Worm (Caenorhabditis elegans) whole organism, L3 larva: ENCODE data around the gene nlp-55.

ENCODE experiments used
- R02D3.7 ChIP-seq: fragments of 150-350 bp; optimal IDR thresholded peaks from 2 replicates; lab custom pipeline; 2014; ENCODE audit warnings: missing biosample characterization, missing genetic modification characterization
- aly-2 ChIP-seq: fragments of 150-350 bp; optimal IDR thresholded peaks from 2 replicates; lab custom pipeline; 2014; ENCODE audit warnings: missing biosample characterization, missing genetic modification characterization
- ceh-16 ChIP-seq: sonication (generic microtip); optimal IDR thresholded peaks from 2 replicates; lab custom pipeline; 2017; ENCODE audit warnings: missing biosample characterization, missing genetic modification characterization
- ceh-28 ChIP-seq: fragments of 150-350 bp; optimal IDR thresholded peaks from 2 replicates; lab custom pipeline; 2014; ENCODE audit warnings: missing biosample characterization, missing genetic modification reagents, missing genetic modification characterization
- ceh-82 ChIP-seq: fragments of 150-350 bp; optimal IDR thresholded peaks from 2 replicates; lab custom pipeline; 2014; ENCODE audit warnings: missing biosample characterization, missing genetic modification characterization
- ceh-9 ChIP-seq: sonication (generic microtip); optimal IDR thresholded peaks from 2 replicates; lab custom pipeline; 2018; ENCODE audit warnings: missing biosample characterization, missing genetic modification characterization
- daf-12 ChIP-seq: fragments of 150-350 bp; optimal IDR thresholded peaks from 2 replicates; lab custom pipeline; 2014; ENCODE audit warnings: missing biosample characterization, missing genetic modification reagents, missing genetic modification characterization
- elt-3 ChIP-seq, 3 experiments: fragments of 150-350 bp in 1 of 3; sonication (generic microtip) in 2 of 3; optimal IDR thresholded peaks; 2 replicates in 2 of 3; 4 replicates in 1 of 3; lab custom pipeline; 2014 to 2017; ENCODE audit warnings: missing biosample characterization in 3 of 3, missing genetic modification characterization in 3 of 3
- fkh-10 ChIP-seq: sonication (generic microtip); optimal IDR thresholded peaks from 2 replicates; lab custom pipeline; 2017; ENCODE audit warnings: missing biosample characterization, missing genetic modification reagents, missing genetic modification characterization
- fos-1 ChIP-seq: fragments of 150-350 bp; optimal IDR thresholded peaks from 2 replicates; lab custom pipeline; 2014; ENCODE audit warnings: missing biosample characterization, missing genetic modification characterization
- hmg-11 ChIP-seq: sonication (generic microtip); optimal IDR thresholded peaks from 2 replicates; lab custom pipeline; 2016; ENCODE audit warnings: missing genetic modification characterization, missing compliant biosample characterization
- jun-1 ChIP-seq: fragments of 150-350 bp; optimal IDR thresholded peaks from 2 replicates; lab custom pipeline; 2014; ENCODE audit warnings: missing biosample characterization, missing genetic modification reagents, missing genetic modification characterization
- lin-15B ChIP-seq: fragments of 150-350 bp; optimal IDR thresholded peaks from 2 replicates; lab custom pipeline; 2014; ENCODE audit warnings: missing biosample characterization, missing genetic modification characterization
- lin-39 ChIP-seq: fragments of 150-350 bp; optimal IDR thresholded peaks from 2 replicates; lab custom pipeline; 2018; ENCODE audit warnings: missing biosample characterization, missing genetic modification reagents, missing genetic modification characterization
- lsy-12 ChIP-seq: sonication (generic microtip); optimal IDR thresholded peaks from 2 replicates; lab custom pipeline; 2016; ENCODE audit warnings: mild to moderate bottlenecking, missing genetic modification characterization, missing compliant biosample characterization
- mdl-1 ChIP-seq: fragments of 150-350 bp; optimal IDR thresholded peaks from 2 replicates; lab custom pipeline; 2014; ENCODE audit warnings: missing biosample characterization, missing genetic modification characterization
- mml-1 ChIP-seq: fragments of 150-350 bp; sonication (generic microtip); optimal IDR thresholded peaks from 3 replicates; lab custom pipeline; 2014; ENCODE audit warnings: missing biosample characterization, missing genetic modification characterization
- nfya-1 ChIP-seq: sonication (generic microtip); optimal IDR thresholded peaks from 2 replicates; lab custom pipeline; 2017; ENCODE audit warnings: missing genetic modification characterization, mild to moderate bottlenecking, missing compliant biosample characterization, antibody characterized with exemption, moderate library complexity; ENCODE audit not compliant: insufficient read depth
- nhr-11 ChIP-seq: fragments of 150-350 bp; optimal IDR thresholded peaks from 2 replicates; lab custom pipeline; 2014; ENCODE audit warnings: missing biosample characterization, missing genetic modification characterization
- nhr-12 ChIP-seq: fragments of 150-350 bp; optimal IDR thresholded peaks from 2 replicates; lab custom pipeline; 2014; ENCODE audit warnings: missing biosample characterization, missing genetic modification characterization
- nhr-23 ChIP-seq: fragments of 150-350 bp; optimal IDR thresholded peaks from 2 replicates; lab custom pipeline; 2014; ENCODE audit warnings: missing biosample characterization, missing genetic modification reagents, missing genetic modification characterization
- nhr-237 ChIP-seq: fragments of 150-350 bp; optimal IDR thresholded peaks from 2 replicates; lab custom pipeline; 2014; ENCODE audit warnings: missing biosample characterization, missing genetic modification characterization
- nhr-25 ChIP-seq: sonication (generic microtip); optimal IDR thresholded peaks from 2 replicates; lab custom pipeline; 2017; ENCODE audit warnings: missing biosample characterization, missing genetic modification characterization
- nhr-28 ChIP-seq: fragments of 150-350 bp; optimal IDR thresholded peaks from 2 replicates; lab custom pipeline; 2014; ENCODE audit warnings: missing biosample characterization, missing genetic modification characterization
- nhr-43 ChIP-seq: sonication (generic microtip); optimal IDR thresholded peaks from 2 replicates; lab custom pipeline; 2016; ENCODE audit warnings: mild to moderate bottlenecking, missing genetic modification characterization, missing compliant biosample characterization; ENCODE audit not compliant: poor library complexity, severe bottlenecking
- nhr-76 ChIP-seq: fragments of 150-350 bp; sonication (generic microtip); optimal IDR thresholded peaks from 5 replicates; lab custom pipeline; 2014; ENCODE audit warnings: missing biosample characterization, missing genetic modification characterization
- nhr-77 ChIP-seq: fragments of 150-350 bp; optimal IDR thresholded peaks from 2 replicates; lab custom pipeline; 2014; ENCODE audit warnings: missing biosample characterization, missing genetic modification characterization
- pqm-1 ChIP-seq: fragments of 150-350 bp; optimal IDR thresholded peaks from 2 replicates; lab custom pipeline; 2017; ENCODE audit warnings: missing biosample characterization, missing genetic modification characterization, inconsistent platforms
- sea-2 ChIP-seq: fragments of 150-350 bp; sonication (generic microtip); optimal IDR thresholded peaks from 4 replicates; lab custom pipeline; 2014; ENCODE audit warnings: missing biosample characterization, missing genetic modification reagents, missing genetic modification characterization
- skn-1 ChIP-seq: fragments of 150-350 bp; optimal IDR thresholded peaks from 2 replicates; lab custom pipeline; 2014; ENCODE audit warnings: missing biosample characterization, missing genetic modification characterization
- tbx-2 ChIP-seq: sonication (generic microtip); optimal IDR thresholded peaks from 2 replicates; lab custom pipeline; 2016; ENCODE audit warnings: mild to moderate bottlenecking, missing genetic modification characterization, missing compliant biosample characterization
- unc-39 ChIP-seq: sonication (generic microtip); optimal IDR thresholded peaks from 4 replicates; lab custom pipeline; 2017; ENCODE audit warnings: missing biosample characterization, missing genetic modification characterization
- unc-62 ChIP-seq: fragments of 150-350 bp; sonication (generic microtip); optimal IDR thresholded peaks from 4 replicates; lab custom pipeline; 2014; ENCODE audit warnings: missing biosample characterization, missing genetic modification reagents, missing genetic modification characterization
- zag-1 ChIP-seq: fragments of 150-350 bp; optimal IDR thresholded peaks from 2 replicates; lab custom pipeline; 2014; ENCODE audit warnings: missing biosample characterization, missing genetic modification characterization

nlp-55 gene

ce11 chrII:8295296-8295695 lies at the start of gene nlp-55:
TSS of gene nlp-55 (minus strand) at chrII:8295396.
- TF ChIP-seq nhr-25 (no peak), aly-2 (tag; lab: Kevin White, UChicago) (no peak), unc-62 (GFP tag; lab: Kevin White, UChicago) (no peak), ceh-16 (tag; lab: Kevin White, UChicago) (no peak), fos-1 (tag; lab: Kevin White, UChicago) (no peak), daf-12 (tag; lab: Kevin White, UChicago) (no peak), fkh-10 (GFP tag; lab: Kevin White, UChicago) (no peak), nhr-43 (no peak), unc-39 (tag; lab: Kevin White, UChicago) (no peak), mdl-1 (tag; lab: Kevin White, UChicago) (no peak), nhr-76 (no peak), sea-2 (GFP tag; lab: Kevin White, UChicago) (no peak), nhr-12 (tag; lab: Kevin White, UChicago) (no peak), nhr-11 (tag; lab: Kevin White, UChicago) (no peak), nfya-1 (tag; lab: Kevin White, UChicago) (no peak), tbx-2 (tag; lab: Kevin White, UChicago) (no peak), elt-3 (tag; optimal IDR thresholded peaks at IDR 0.05; lab: Kevin White, UChicago) (no peak)

ce11 chrII:8344803-8345202 lies 49.6 kb upstream of the nlp-55 start:
- TF ChIP-seq nhr-23: peak; percentile 4
- TF ChIP-seq pqm-1 (tag; lab: Kevin White, UChicago): no peak

- TF ChIP-seq mdl-1 (tag; lab: Kevin White, UChicago) (no peak), nhr-28 (tag; lab: Kevin White, UChicago) (no peak), nhr-43 (no peak), lsy-12 (tag; lab: Kevin White, UChicago) (no peak), fos-1 (tag; lab: Kevin White, UChicago) (no peak), nhr-237 (tag; lab: Kevin White, UChicago) (no peak), R02D3.7 (tag; lab: Kevin White, UChicago) (no peak)
Measured at ce11 chrII:8339108-8339507, 43.9 kb upstream of the nlp-55 start.

ce11 chrII:8333643-8334042 lies 38.4 kb upstream of the nlp-55 start, which contains the start of gene C26D10.7:
TSS of gene C26D10.7 (plus strand) at chrII:8333943.
- no peak for TF ChIP-seq hmg-11 (tag; lab: Kevin White, UChicago)
- no peak for TF ChIP-seq zag-1 (tag; lab: Kevin White, UChicago)
- TF ChIP-seq skn-1 (tag; lab: Kevin White, UChicago): no peak
- no peak for TF ChIP-seq nhr-23
- TF ChIP-seq nhr-43: no peak
- TF ChIP-seq ceh-28 (tag; lab: Kevin White, UChicago): no peak
- no peak for TF ChIP-seq ceh-9 (tag; lab: Kevin White, UChicago)
- no peak for TF ChIP-seq nhr-77

- TF ChIP-seq daf-12 (tag; lab: Kevin White, UChicago): no peak
- no peak for TF ChIP-seq nhr-28 (tag; lab: Kevin White, UChicago)
- TF ChIP-seq nhr-76: no peak
- no peak for TF ChIP-seq mml-1 (tag; lab: Kevin White, UChicago)
- no peak for TF ChIP-seq elt-3 (tag; optimal IDR thresholded peaks at IDR 0.05; lab: Kevin White, UChicago)
- TF ChIP-seq ceh-82 (tag; lab: Kevin White, UChicago): no peak
- no peak for TF ChIP-seq lin-39 (tag; lab: Kevin White, UChicago)
- no peak for TF ChIP-seq lin-15B (tag; lab: Kevin White, UChicago)
- TF ChIP-seq aly-2 (tag; lab: Kevin White, UChicago): no peak
- TF ChIP-seq pqm-1 (tag; lab: Kevin White, UChicago): no peak
- no peak for TF ChIP-seq nhr-11 (tag; lab: Kevin White, UChicago)
- TF ChIP-seq jun-1 (tag; lab: Kevin White, UChicago): no peak
- TF ChIP-seq, all 47 proteins: peak for 0
Measured at ce11 chrII:8329462-8329861, 34.3 kb upstream of the nlp-55 start, which contains the start of gene C26D10.4. TSS of gene C26D10.4 (plus strand) at chrII:8329762.
